Worm (Caenorhabditis elegans): ENCODE data around the gene Y55F3AM.9.

ce11 chrIV:1055734-1056133, 46.2 kb upstream of the Y55F3AM.9 start:
- TF ChIP-seq W03F9.2 (tag; optimal IDR thresholded peaks at IDR 0.05) (no peak), him-1 (tag; optimal IDR thresholded peaks at IDR 0.05) (no peak)
